Worm (Caenorhabditis elegans) whole organism, L1 larva: ENCODE measurements around the gene lin-18.

Experiments used
- C16A3.4 ChIP-seq: fragments of 150-350 bp; optimal IDR thresholded peaks from 2 replicates; lab custom pipeline; 2014; ENCODE audit warnings: missing biosample characterization, missing genetic modification characterization
- Y116A8C.19 ChIP-seq: sonication (generic microtip); optimal IDR thresholded peaks from 2 replicates; lab custom pipeline; 2016; ENCODE audit warnings: missing compliant biosample characterization, missing genetic modification characterization, borderline replicate concordance
- aly-2 ChIP-seq: fragments of 150-350 bp; optimal IDR thresholded peaks from 2 replicates; lab custom pipeline; 2014; ENCODE audit warnings: missing biosample characterization, missing genetic modification characterization
- ama-1 ChIP-seq: fragments of 150-350 bp; optimal IDR thresholded peaks from 2 replicates; lab custom pipeline; 2014
- blmp-1 ChIP-seq: fragments of 150-350 bp; optimal IDR thresholded peaks from 2 replicates; lab custom pipeline; 2014; ENCODE audit warnings: missing biosample characterization, missing genetic modification characterization
- ceh-8 ChIP-seq: fragments of 200-800 bp; sonication (Bioruptor generic); optimal IDR thresholded peaks from 2 replicates; lab custom pipeline; 2018; ENCODE audit warnings: mild to moderate bottlenecking, missing genetic modification characterization, moderate library complexity, missing compliant biosample characterization
- ceh-82 ChIP-seq, 3 experiments: fragments of 150-350 bp in 1 of 3; sonication (generic microtip) in 2 of 3; optimal IDR thresholded peaks; 2 replicates each; lab custom pipeline; 2014 to 2017; ENCODE audit warnings: missing biosample characterization in 3 of 3, missing genetic modification characterization in 3 of 3
- ceh-88 ChIP-seq: fragments of 200-800 bp; sonication (Bioruptor generic); IDR thresholded peaks from 2 replicates; pipeline ENCODE4 v1.3.6; 2022; ENCODE audit warnings: missing genetic modification characterization, missing compliant biosample characterization
- ceh-90 ChIP-seq: sonication (generic microtip); optimal IDR thresholded peaks from 2 replicates; lab custom pipeline; 2016; ENCODE audit warnings: missing genetic modification characterization, missing compliant biosample characterization
- dsc-1 ChIP-seq: sonication (generic microtip); optimal IDR thresholded peaks from 2 replicates; lab custom pipeline; 2016; ENCODE audit warnings: mild to moderate bottlenecking, missing genetic modification characterization, missing compliant biosample characterization
- egl-13 ChIP-seq: sonication (generic microtip); optimal IDR thresholded peaks from 2 replicates; lab custom pipeline; 2016; ENCODE audit warnings: missing genotype, missing genetic modification reagents, missing genetic modification characterization, missing compliant biosample characterization
- elt-2 ChIP-seq: sonication (generic microtip); optimal IDR thresholded peaks from 2 replicates; lab custom pipeline; 2016; ENCODE audit warnings: missing genetic modification characterization, mild to moderate bottlenecking, inconsistent platforms, missing compliant biosample characterization, missing genetic modification reagents
- ets-5 ChIP-seq: fragments of 200-800 bp; sonication (Bioruptor generic); IDR thresholded peaks from 2 replicates; pipeline ENCODE4 v1.3.6; 2022; ENCODE audit warnings: missing genetic modification characterization, missing compliant biosample characterization
- fkh-10 ChIP-seq: sonication (generic microtip); optimal IDR thresholded peaks from 2 replicates; lab custom pipeline; 2017; ENCODE audit warnings: missing biosample characterization, missing genetic modification reagents, missing genetic modification characterization
- hlh-17 ChIP-seq: fragments of 200-800 bp; sonication (Bioruptor generic); optimal IDR thresholded peaks from 2 replicates; lab custom pipeline; 2018; ENCODE audit warnings: missing genetic modification characterization, mild to moderate bottlenecking, missing compliant biosample characterization, moderate library complexity, borderline replicate concordance
- jun-1 ChIP-seq: fragments of 150-350 bp; optimal IDR thresholded peaks from 2 replicates; lab custom pipeline; 2014; ENCODE audit warnings: missing biosample characterization, missing genetic modification reagents, missing genetic modification characterization
- lin-14 ChIP-seq: fragments of 200-800 bp; sonication (Bioruptor generic); optimal IDR thresholded peaks from 2 replicates; lab custom pipeline; 2018; ENCODE audit warnings: mild to moderate bottlenecking, missing genetic modification characterization, moderate library complexity, missing compliant biosample characterization
- lin-35 ChIP-seq, 2 experiments: fragments of 150-350 bp; optimal IDR thresholded peaks; 2 replicates each; lab custom pipeline; 2014; ENCODE audit warnings: missing biosample characterization in 2 of 2, missing genetic modification characterization in 2 of 2, missing genetic modification reagents in 2 of 2
- lin-39 ChIP-seq: fragments of 150-350 bp; optimal IDR thresholded peaks from 2 replicates; lab custom pipeline; 2014; ENCODE audit warnings: missing biosample characterization, missing genetic modification reagents, missing genetic modification characterization
- mab-9 ChIP-seq: fragments of 200-800 bp; sonication (Bioruptor generic); IDR thresholded peaks from 2 replicates; pipeline ENCODE4 v1.3.6; 2022; ENCODE audit warnings: missing genetic modification reagents, missing genetic modification characterization, missing compliant biosample characterization
- mdl-1 ChIP-seq, 2 experiments: fragments of 150-350 bp; optimal IDR thresholded peaks; 2 replicates each; lab custom pipeline; 2014 to 2017; ENCODE audit warnings: missing biosample characterization in 2 of 2, missing genetic modification characterization in 2 of 2, inconsistent platforms in 1 of 2
- mef-2 ChIP-seq: fragments of 150-350 bp; optimal IDR thresholded peaks from 2 replicates; lab custom pipeline; 2014; ENCODE audit warnings: missing biosample characterization, missing genetic modification characterization
- mep-1 ChIP-seq: fragments of 150-350 bp; optimal IDR thresholded peaks from 2 replicates; lab custom pipeline; 2014; ENCODE audit warnings: missing biosample characterization, missing genetic modification characterization
- nhr-11 ChIP-seq: fragments of 150-350 bp; optimal IDR thresholded peaks from 2 replicates; lab custom pipeline; 2014; ENCODE audit warnings: missing biosample characterization, missing genetic modification characterization
- nhr-19 ChIP-seq: fragments of 200-800 bp; sonication (Bioruptor generic); conservative IDR thresholded peaks from 2 replicates; pipeline ENCODE4 v1.3.6; 2022; ENCODE audit warnings: missing genetic modification characterization, missing compliant biosample characterization
- nhr-20 ChIP-seq: sonication (generic microtip); optimal IDR thresholded peaks from 2 replicates; lab custom pipeline; 2016; ENCODE audit warnings: mild to moderate bottlenecking, missing genetic modification characterization, missing compliant biosample characterization
- nhr-28 ChIP-seq: fragments of 150-350 bp; optimal IDR thresholded peaks from 2 replicates; lab custom pipeline; 2014; ENCODE audit warnings: missing biosample characterization, missing genetic modification characterization
- nhr-71 ChIP-seq: sonication (generic microtip); optimal IDR thresholded peaks from 2 replicates; lab custom pipeline; 2016; ENCODE audit warnings: mild to moderate bottlenecking, missing genetic modification characterization, moderate library complexity, missing compliant biosample characterization
- pag-3 ChIP-seq: sonication (generic microtip); optimal IDR thresholded peaks from 2 replicates; lab custom pipeline; 2017; ENCODE audit warnings: missing genetic modification characterization, mild to moderate bottlenecking, missing compliant biosample characterization, antibody characterized with exemption, borderline replicate concordance; ENCODE audit not compliant: insufficient read depth
- pqm-1 ChIP-seq: sonication (generic microtip); optimal IDR thresholded peaks from 3 replicates; lab custom pipeline; 2017; ENCODE audit warnings: missing biosample characterization, missing genetic modification characterization
- rnt-1 ChIP-seq: sonication (generic microtip); optimal IDR thresholded peaks from 2 replicates; lab custom pipeline; 2016; ENCODE audit warnings: mild to moderate bottlenecking, missing genetic modification characterization, moderate library complexity, missing compliant biosample characterization
- skn-1 ChIP-seq: fragments of 150-350 bp; optimal IDR thresholded peaks from 2 replicates; lab custom pipeline; 2014; ENCODE audit warnings: missing biosample characterization, missing genetic modification characterization
- snu-23 ChIP-seq: sonication (generic microtip); optimal IDR thresholded peaks from 2 replicates; lab custom pipeline; 2016; ENCODE audit warnings: missing genetic modification characterization, missing compliant biosample characterization
- sup-37 ChIP-seq: fragments of 200-800 bp; sonication (Bioruptor generic); optimal IDR thresholded peaks from 2 replicates; lab custom pipeline; 2018; ENCODE audit warnings: mild to moderate bottlenecking, missing genetic modification characterization, missing compliant biosample characterization
- unc-62 ChIP-seq: fragments of 150-350 bp; optimal IDR thresholded peaks from 2 replicates; lab custom pipeline; 2014; ENCODE audit warnings: missing biosample characterization, missing genetic modification reagents, missing genetic modification characterization
- vab-15 ChIP-seq: sonication (generic microtip); optimal IDR thresholded peaks from 2 replicates; lab custom pipeline; 2017; ENCODE audit warnings: missing genotype, mild to moderate bottlenecking, missing genetic modification characterization, missing compliant biosample characterization
- xbp-1 ChIP-seq: sonication (generic microtip); optimal IDR thresholded peaks from 2 replicates; lab custom pipeline; 2016; ENCODE audit warnings: missing genetic modification characterization, missing compliant biosample characterization
- zag-1 ChIP-seq: fragments of 150-350 bp; optimal IDR thresholded peaks from 2 replicates; lab custom pipeline; 2014; ENCODE audit warnings: missing biosample characterization, missing genetic modification characterization
- zip-4 ChIP-seq: fragments of 200-800 bp; sonication (Bioruptor generic); optimal IDR thresholded peaks from 2 replicates; lab custom pipeline; 2018; ENCODE audit warnings: mild to moderate bottlenecking, missing genetic modification characterization, moderate library complexity, missing compliant biosample characterization
- ztf-4 ChIP-seq: fragments of 150-350 bp; optimal IDR thresholded peaks from 2 replicates; lab custom pipeline; 2014; ENCODE audit warnings: missing biosample characterization, missing genetic modification characterization

The lin-18 gene

DNA sequence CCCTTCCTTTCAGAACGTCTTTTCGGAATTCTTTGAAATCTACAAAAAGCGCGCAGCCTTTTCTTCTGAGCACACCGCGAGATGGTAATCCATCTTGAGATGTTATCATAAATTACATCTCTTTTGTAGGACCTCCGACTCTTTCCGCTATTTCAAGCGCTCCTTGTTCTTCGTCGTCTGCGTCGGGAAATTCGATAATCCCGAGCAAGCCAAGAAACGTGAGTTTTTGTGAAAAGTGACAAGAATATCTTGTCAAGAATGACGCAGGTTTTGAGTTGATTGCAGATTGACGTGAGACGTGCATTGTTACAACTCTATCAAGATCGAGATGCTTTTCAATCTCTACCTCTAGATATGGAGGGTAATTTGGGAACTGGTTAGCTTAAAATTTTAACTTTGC is 2.0 kb downstream of the lin-18 start:
- TF ChIP-seq lin-14 (GFP tag; lab: Kevin White, UChicago): peak; percentile 62
- TF ChIP-seq nhr-71 (tag; lab: Kevin White, UChicago): peak; percentile 9
- TF ChIP-seq rnt-1: peak; percentile 20
- no peak for TF ChIP-seq nhr-20 (tag; lab: Kevin White, UChicago)
- TF ChIP-seq fkh-10 (GFP tag; lab: Kevin White, UChicago): peak; percentile 80

ce11 chrX:3966332-3966731 is 8.0 kb downstream of the lin-18 start, which contains the start of gene C16B8.2:
Gene C16B8.2 (minus strand): TSS chrX:3966432.
- TF ChIP-seq nhr-28 (tag; lab: Kevin White, UChicago) (no peak), mab-9 (GFP tag; lab: Robert Waterston, UW) (no peak), ceh-88 (GFP tag; lab: Robert Waterston, UW) (no peak)
- TF ChIP-seq, all 84 proteins: peak for 0

DNA sequence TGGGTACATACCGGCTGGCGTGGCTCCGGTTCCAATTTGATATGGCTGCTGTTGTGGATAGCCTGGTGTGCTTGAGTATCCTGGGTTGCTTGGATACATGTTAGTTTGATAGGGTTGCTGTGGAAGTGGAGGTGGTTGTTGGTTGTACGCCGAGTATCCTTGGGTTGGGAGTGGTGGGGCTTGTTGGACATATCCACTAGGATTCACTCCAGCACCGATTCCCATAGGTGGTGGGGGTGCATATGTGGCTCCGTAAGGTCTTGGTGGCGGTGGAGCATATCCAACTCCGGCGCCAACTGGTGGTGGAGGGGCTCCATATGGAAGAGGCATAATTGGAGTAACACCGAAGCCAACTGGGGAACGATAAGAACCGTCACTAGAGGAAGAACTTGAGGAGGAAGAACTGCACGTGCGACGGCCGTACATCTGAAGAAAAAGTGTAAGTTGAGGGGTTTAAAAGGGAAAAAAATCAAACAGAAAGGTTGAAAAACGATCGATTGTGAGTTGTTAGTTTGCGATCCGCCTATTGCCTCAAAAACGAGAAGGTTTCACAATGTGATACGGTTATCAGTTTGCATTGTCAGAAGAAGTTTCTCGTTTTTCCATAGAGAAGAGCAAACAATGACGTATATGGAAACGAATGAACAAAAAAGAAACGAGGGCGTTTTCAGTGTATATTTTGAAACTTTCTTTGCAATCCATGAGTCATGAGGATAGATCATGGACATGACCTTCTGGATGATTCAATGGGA is 10.0 kb downstream of the lin-18 start, which contains the start of gene C16B8.3:
Gene C16B8.3, minus strand, starts transcription at position 426 of the 752 bp plus-strand sequence.
- TF ChIP-seq nhr-20 (tag; lab: Kevin White, UChicago) (peak; percentile 10), lin-35 (GFP tag; optimal IDR thresholded peaks at IDR 0.05; lab: Kevin White, UChicago) (peak in 1 of 2 experiments; percentile 23), mdl-1 (tag; optimal IDR thresholded peaks at IDR 0.05; lab: Kevin White, UChicago) (peak in 1 of 2 experiments; percentile 3), mef-2 (tag; lab: Kevin White, UChicago) (no peak), xbp-1 (tag; lab: Kevin White, UChicago) (no peak), elt-2 (tag; lab: Kevin White, UChicago) (peak; percentile 73)
- TF ChIP-seq, all 84 proteins: peak for 4

- TF ChIP-seq nhr-20 (tag; lab: Kevin White, UChicago) (peak; percentile 26), mdl-1 (tag; optimal IDR thresholded peaks at IDR 0.05; lab: Kevin White, UChicago) (peak in 1 of 2 experiments; percentile 6), lin-35 (GFP tag; optimal IDR thresholded peaks at IDR 0.05; lab: Kevin White, UChicago) (peak in 1 of 2 experiments; percentile 51), lin-14 (GFP tag; lab: Kevin White, UChicago) (no peak), snu-23 (GFP tag; lab: Kevin White, UChicago) (peak; percentile 19), jun-1 (tag; lab: Kevin White, UChicago) (peak; percentile 58), rnt-1 (peak; percentile 66), skn-1 (tag; lab: Kevin White, UChicago) (peak; percentile 14), ceh-82 (tag; optimal IDR thresholded peaks at IDR 0.05; lab: Kevin White, UChicago) (peak in 1 of 3 experiments; percentile 3), mep-1 (tag; lab: Kevin White, UChicago) (peak; percentile 32), mef-2 (tag; lab: Kevin White, UChicago) (no peak), C16A3.4 (peak; percentile 15), blmp-1 (tag; lab: Kevin White, UChicago) (peak; percentile 17), unc-62 (no peak), nhr-71 (tag; lab: Kevin White, UChicago) (peak; percentile 22), dsc-1 (no peak), nhr-19 (peak; percentile 7; the same call in 1 of the 2 replicates), ama-1 (lab: Kevin White, UChicago) (no peak), xbp-1 (tag; lab: Kevin White, UChicago) (peak; percentile 12)
These were observed 11.0 kb downstream of the lin-18 start for ce11 chrX:3969353-3969752.

- TF ChIP-seq nhr-11 (no peak), hlh-17 (no peak), Y116A8C.19 (no peak), ceh-90 (tag; lab: Kevin White, UChicago) (no peak), xbp-1 (tag; lab: Kevin White, UChicago) (peak; percentile 74), zag-1 (no peak), ceh-8 (no peak), pag-3 (tag; lab: Kevin White, UChicago) (peak; percentile 24), pqm-1 (tag; lab: Kevin White, UChicago) (no peak), mab-9 (GFP tag; lab: Robert Waterston, UW) (peak; percentile 59), skn-1 (tag; lab: Kevin White, UChicago) (peak; percentile 62), sup-37 (GFP tag; lab: Kevin White, UChicago) (peak; percentile 12), vab-15 (tag; lab: Kevin White, UChicago) (no peak), lin-39 (tag; lab: Kevin White, UChicago) (no peak), aly-2 (no peak), egl-13 (tag; lab: Kevin White, UChicago) (peak; percentile 44), ets-5 (no peak), ztf-4 (tag; lab: Kevin White, UChicago) (peak; percentile 42), mef-2 (tag; lab: Kevin White, UChicago) (no peak), jun-1 (tag; lab: Kevin White, UChicago) (peak; percentile 55), nhr-28 (tag; lab: Kevin White, UChicago) (no peak), ama-1 (lab: Kevin White, UChicago) (no peak), zip-4 (GFP tag; lab: Kevin White, UChicago) (peak; percentile 45)
These were observed 11.6 kb downstream of the lin-18 start for ce11 chrX:3969980-3970403.
